Worm (Caenorhabditis elegans) whole organism, L4/young adult: ENCODE measurements around the gene C02F12.5.

Experiments
- W03F9.2 ChIP-seq: fragments of 150-350 bp; optimal IDR thresholded peaks from 2 replicates; lab custom pipeline; 2014; ENCODE audit warnings: missing biosample characterization, missing genetic modification characterization
- dao-5 ChIP-seq: sonication (generic microtip); optimal IDR thresholded peaks from 2 replicates; lab custom pipeline; 2016; ENCODE audit warnings: missing genotype, missing genetic modification characterization, moderate library complexity, missing compliant biosample characterization
- him-1 ChIP-seq: sonication (generic microtip); optimal IDR thresholded peaks from 2 replicates; lab custom pipeline; 2016; ENCODE audit warnings: missing genotype, missing genetic modification reagents, missing genetic modification characterization, missing compliant biosample characterization

The C02F12.5 gene

DNA sequence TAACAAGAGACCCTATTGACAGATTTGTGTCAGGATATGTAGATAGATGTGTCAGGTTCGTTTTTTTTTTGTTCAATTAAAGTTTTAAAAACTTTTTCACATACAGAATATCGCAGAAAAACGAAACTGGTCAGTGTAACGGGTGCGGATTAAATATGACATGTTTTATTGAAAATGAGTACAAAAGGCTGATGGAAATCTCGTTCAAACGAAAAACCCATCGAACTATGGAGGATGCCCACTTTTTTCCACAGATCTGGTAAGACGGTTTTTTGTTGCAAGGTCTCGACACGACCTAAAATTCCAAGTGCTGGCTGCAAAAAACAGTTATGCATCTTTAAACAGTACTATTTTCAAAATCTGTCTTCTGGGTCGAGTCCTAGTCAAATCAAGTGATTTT, 41.8 kb downstream of the C02F12.5 start:
- no peak for TF ChIP-seq him-1 (tag; lab: Kevin White, UChicago)

- no peak for TF ChIP-seq him-1 (tag; lab: Kevin White, UChicago)
- no peak for TF ChIP-seq W03F9.2 (tag; lab: Kevin White, UChicago)
- no peak for TF ChIP-seq dao-5 (tag; lab: Kevin White, UChicago)
Observed at ce11 chrX:3628016-3628415, 43.9 kb downstream of the C02F12.5 start, which contains the start of gene vep-2. vep-2 (plus strand) TSS chrX:3628316.

ce11 chrX:3625599-3625998, 46.3 kb downstream of the C02F12.5 start:
- no peak for TF ChIP-seq dao-5 (tag; lab: Kevin White, UChicago)
- TF ChIP-seq W03F9.2 (tag; lab: Kevin White, UChicago): no peak

DNA sequence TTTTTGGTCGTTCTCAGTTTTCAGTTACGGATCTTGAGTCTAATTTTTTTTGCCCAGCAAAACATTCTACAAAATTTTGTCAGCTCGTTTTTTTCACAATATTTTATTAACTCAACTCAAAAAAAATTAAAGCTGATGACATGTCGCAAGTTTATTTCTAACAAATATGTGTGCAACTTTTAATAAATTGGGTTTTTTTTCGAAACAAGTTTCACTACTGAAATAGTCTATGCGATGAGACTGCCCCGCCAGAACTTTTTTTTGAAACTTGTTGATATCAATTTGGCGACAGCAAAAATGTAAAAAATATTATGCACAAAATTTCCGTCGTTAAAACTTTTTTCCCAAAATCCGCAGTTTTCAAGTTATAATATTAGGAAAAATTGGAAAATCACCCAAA, 48.7 kb downstream of the C02F12.5 start, which contains the start of gene C18B2.2:
C18B2.2 (plus strand) TSS at position 301 of the 400 bp plus-strand sequence.
- TF ChIP-seq W03F9.2 (tag; lab: Kevin White, UChicago) (no peak), him-1 (tag; lab: Kevin White, UChicago) (no peak), dao-5 (tag; lab: Kevin White, UChicago) (no peak)
